Worm (Caenorhabditis elegans): ENCODE results near the gene F43C11.1.

Gene F43C11.1

ce11 chrII:2390884-2391283 is 34.0 kb downstream of the F43C11.1 start, which contains the start of gene F16G10.10:
Gene F16G10.10, minus strand, starts transcription at chrII:2390984.
- TF ChIP-seq mdl-1 (tag; optimal IDR thresholded peaks at IDR 0.05) = no peak
- no peak for TF ChIP-seq fos-1 (tag; optimal IDR thresholded peaks at IDR 0.05)
- no peak for TF ChIP-seq snpc-4 (tag; optimal IDR thresholded peaks at IDR 0.05)
- no peak for TF ChIP-seq nhr-237 (tag; optimal IDR thresholded peaks at IDR 0.05)
- no peak for TF ChIP-seq fkh-10 (GFP tag; optimal IDR thresholded peaks at IDR 0.05)
- TF ChIP-seq daf-12 (tag; optimal IDR thresholded peaks at IDR 0.05) = no peak
- TF ChIP-seq nhr-67 (tag; optimal IDR thresholded peaks at IDR 0.05) = no peak
- no peak for TF ChIP-seq lin-15B (tag; optimal IDR thresholded peaks at IDR 0.05)
- TF ChIP-seq lin-39 (tag; optimal IDR thresholded peaks at IDR 0.05) = no peak
- no peak for TF ChIP-seq jun-1 (tag; optimal IDR thresholded peaks at IDR 0.05)
- no peak for TF ChIP-seq mml-1 (tag; optimal IDR thresholded peaks at IDR 0.05)
- TF ChIP-seq aly-2 (tag; optimal IDR thresholded peaks at IDR 0.05) = no peak
- TF ChIP-seq egl-5 (tag; optimal IDR thresholded peaks at IDR 0.05) = no peak
- TF ChIP-seq ZK546.5 (tag; optimal IDR thresholded peaks at IDR 0.05) = no peak

- TF ChIP-seq unc-39 (tag; optimal IDR thresholded peaks at IDR 0.05) = no peak
- no peak for TF ChIP-seq ZK546.5 (tag; optimal IDR thresholded peaks at IDR 0.05)
- no peak for TF ChIP-seq ztf-4 (tag; optimal IDR thresholded peaks at IDR 0.05)
- TF ChIP-seq lin-15B (tag; optimal IDR thresholded peaks at IDR 0.05) = no peak
- no peak for TF ChIP-seq nhr-11 (tag; optimal IDR thresholded peaks at IDR 0.05)
- no peak for TF ChIP-seq nfya-1 (tag; optimal IDR thresholded peaks at IDR 0.05; ENCODE audit: insufficient read depth)
- TF ChIP-seq egl-27 (tag; optimal IDR thresholded peaks at IDR 0.05) = no peak
- TF ChIP-seq unc-62 (GFP tag; optimal IDR thresholded peaks at IDR 0.05) = no peak
- no peak for TF ChIP-seq nhr-67 (tag; optimal IDR thresholded peaks at IDR 0.05)
- no peak for TF ChIP-seq jun-1 (tag; optimal IDR thresholded peaks at IDR 0.05)
- no peak for TF ChIP-seq zag-1 (tag; optimal IDR thresholded peaks at IDR 0.05)
- no peak for TF ChIP-seq sea-2 (GFP tag; optimal IDR thresholded peaks at IDR 0.05)
- no peak for TF ChIP-seq elt-1 (tag; optimal IDR thresholded peaks at IDR 0.05)
- no peak for TF ChIP-seq pha-4 (tag; optimal IDR thresholded peaks at IDR 0.05)
- TF ChIP-seq nhr-12 (tag; optimal IDR thresholded peaks at IDR 0.05) = no peak
- TF ChIP-seq tbx-2 (tag; optimal IDR thresholded peaks at IDR 0.05) = no peak
- no peak for TF ChIP-seq ama-1 (optimal IDR thresholded peaks at IDR 0.05)
- no peak for TF ChIP-seq skn-1 (tag; optimal IDR thresholded peaks at IDR 0.05)
- no peak for TF ChIP-seq snpc-4 (tag; optimal IDR thresholded peaks at IDR 0.05)
- TF ChIP-seq nhr-23 (tag; optimal IDR thresholded peaks at IDR 0.05) = no peak
Observed at ce11 chrII:2393821-2394220, 36.9 kb downstream of the F43C11.1 start, which contains the start of gene F16G10.11. Gene F16G10.11, minus strand, starts transcription at chrII:2393921.

- TF ChIP-seq mdl-1 (tag; optimal IDR thresholded peaks at IDR 0.05) = no peak
Observed at ce11 chrII:2395864-2396263, 39.0 kb downstream of the F43C11.1 start, which contains the start of gene F16G10.13. Gene F16G10.13, minus strand, starts transcription at chrII:2395964.

ce11 chrII:2398884-2399283 is 42.0 kb downstream of the F43C11.1 start, which contains the start of gene F16G10.14:
Gene F16G10.14, minus strand, starts transcription at chrII:2398984.
- TF ChIP-seq nhr-11 (tag; optimal IDR thresholded peaks at IDR 0.05) (no peak), lsy-12 (tag; optimal IDR thresholded peaks at IDR 0.05) (no peak), tbx-2 (tag; optimal IDR thresholded peaks at IDR 0.05) (no peak), daf-12 (tag; optimal IDR thresholded peaks at IDR 0.05) (no peak), pha-4 (tag; optimal IDR thresholded peaks at IDR 0.05) (no peak), ztf-11 (tag; optimal IDR thresholded peaks at IDR 0.05) (no peak), nhr-237 (tag; optimal IDR thresholded peaks at IDR 0.05) (no peak), skn-1 (tag; optimal IDR thresholded peaks at IDR 0.05) (no peak), R02D3.7 (tag; optimal IDR thresholded peaks at IDR 0.05) (no peak), nhr-23 (tag; optimal IDR thresholded peaks at IDR 0.05) (no peak), unc-39 (tag; optimal IDR thresholded peaks at IDR 0.05) (no peak), nhr-67 (tag; optimal IDR thresholded peaks at IDR 0.05) (no peak), sea-2 (GFP tag; optimal IDR thresholded peaks at IDR 0.05) (no peak), elt-1 (tag; optimal IDR thresholded peaks at IDR 0.05) (no peak)

ce11 chrII:2399810-2400209 is 42.9 kb downstream of the F43C11.1 start:
- TF ChIP-seq unc-39 (tag; optimal IDR thresholded peaks at IDR 0.05) (no peak), nhr-43 (tag; optimal IDR thresholded peaks at IDR 0.05; ENCODE audit: poor library complexity, severe bottlenecking) (peak; percentile 86), fkh-2 (tag; optimal IDR thresholded peaks at IDR 0.05) (no peak), elt-3 (tag; optimal IDR thresholded peaks at IDR 0.05) (peak; percentile 14 to 96 (median 93)), egl-5 (tag; optimal IDR thresholded peaks at IDR 0.05) (no peak)

All from whole organism, L3 larva.